Worm (Caenorhabditis elegans) whole organism, late embryonic: ENCODE data around the gene fbxb-97.
"Not testable (repeated sequence)": the region's sequence is repeated elsewhere in the genome, so short reads cannot be mapped to it uniquely, and the experiment has no call there.

ENCODE experiments used
- fkh-10 ChIP-seq: fragments of 150-350 bp; optimal IDR thresholded peaks from 2 replicates; lab custom pipeline; 2014; ENCODE audit warnings: missing biosample characterization, missing genetic modification reagents, missing genetic modification characterization
- nhr-11 ChIP-seq: fragments of 150-350 bp; optimal IDR thresholded peaks from 2 replicates; lab custom pipeline; 2014; ENCODE audit warnings: missing biosample characterization, missing genetic modification characterization

DNA sequence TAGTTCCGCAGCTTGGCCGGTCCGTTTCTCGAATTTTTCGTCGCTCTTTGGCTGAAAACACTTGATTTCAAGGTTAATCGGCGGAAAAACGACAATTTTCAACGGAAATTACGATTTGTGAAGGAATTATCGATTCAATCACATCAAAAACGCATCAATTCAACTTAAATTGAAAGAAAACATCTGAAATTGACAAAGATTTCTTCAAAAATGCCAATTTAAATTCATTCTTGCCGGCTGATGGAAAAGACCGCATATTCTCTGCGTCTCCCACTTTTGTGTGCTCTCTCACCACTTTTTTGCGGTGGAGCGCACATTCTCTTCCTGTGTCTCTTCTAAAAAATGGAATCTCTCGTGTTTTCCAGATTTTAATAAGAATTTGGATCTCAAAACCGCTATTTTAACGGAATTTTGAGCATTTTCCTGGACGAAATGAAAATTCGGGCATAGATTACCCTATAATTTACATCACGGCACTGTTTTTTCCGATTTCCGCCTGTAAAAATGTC, 13.4 kb upstream of the fbxb-97 start, which contains the start of gene C16C4.18:
- TF ChIP-seq fkh-10 (GFP tag; lab: Kevin White, UChicago); nhr-11: not testable (repeated sequence)
